Worm (Caenorhabditis elegans) whole organism, young adult: ENCODE data around the gene twk-44.

Experiments
- F33H1.4 ChIP-seq: fragments of 200-800 bp; sonication (Bioruptor generic); IDR thresholded peaks from 2 replicates; pipeline ENCODE4 v1.3.6; 2022; ENCODE audit warnings: missing genetic modification reagents, missing genetic modification characterization, missing compliant biosample characterization
- F52B5.7 ChIP-seq: sonication (generic microtip); optimal IDR thresholded peaks from 2 replicates; lab custom pipeline; 2016; ENCODE audit warnings: mild to moderate bottlenecking, missing genetic modification characterization, missing compliant biosample characterization
- ceh-91 ChIP-seq: fragments of 200-800 bp; sonication (Bioruptor generic); IDR thresholded peaks from 2 replicates; pipeline ENCODE4 v1.3.6; 2022; ENCODE audit warnings: missing genetic modification reagents, missing genetic modification characterization, missing compliant biosample characterization
- gei-17 ChIP-seq: fragments of 200-800 bp; sonication (Bioruptor generic); optimal IDR thresholded peaks from 2 replicates; lab custom pipeline; 2018; ENCODE audit warnings: mild to moderate bottlenecking, missing genetic modification characterization, missing compliant biosample characterization
- lag-1 ChIP-seq: fragments of 200-800 bp; sonication (Bioruptor generic); IDR thresholded peaks from 2 replicates; pipeline ENCODE4 v1.3.6; 2022; ENCODE audit warnings: missing genetic modification reagents, missing genetic modification characterization, missing compliant biosample characterization

DNA sequence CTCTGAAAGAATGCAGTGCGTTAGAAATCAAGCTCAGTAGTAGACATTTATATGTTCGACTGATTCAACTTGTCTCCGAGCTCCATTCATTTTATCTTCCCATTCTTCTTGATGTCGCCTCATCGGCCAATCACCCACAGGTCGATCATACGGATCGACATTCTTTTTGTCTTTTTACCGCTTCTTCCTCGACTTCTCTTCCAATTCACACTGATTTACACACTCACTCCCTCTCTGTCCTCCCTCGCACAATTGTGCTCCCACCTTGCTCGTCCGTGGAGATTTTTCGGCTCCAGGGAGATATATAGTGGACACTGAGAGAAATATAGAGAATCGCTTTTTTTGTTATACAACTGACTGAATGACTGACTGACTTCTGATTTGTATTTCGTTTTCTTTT is 52.7 kb downstream of the twk-44 start:
- TF ChIP-seq gei-17 (no peak), F52B5.7 (tag; lab: Kevin White, UChicago) (no peak), F33H1.4 (GFP tag; lab: Robert Waterston, UW) (no peak), lag-1 (GFP tag; lab: Robert Waterston, UW) (no peak), ceh-91 (GFP tag; lab: Robert Waterston, UW) (no peak)
